Worm (Caenorhabditis elegans) whole organism, L4/young adult: ENCODE measurements around the gene Y43F8B.11.

Experiments used
- W03F9.2 ChIP-seq: fragments of 150-350 bp; optimal IDR thresholded peaks from 2 replicates; lab custom pipeline; 2014; ENCODE audit warnings: missing biosample characterization, missing genetic modification characterization
- dao-5 ChIP-seq: sonication (generic microtip); optimal IDR thresholded peaks from 2 replicates; lab custom pipeline; 2016; ENCODE audit warnings: missing genotype, missing genetic modification characterization, moderate library complexity, missing compliant biosample characterization
- him-1 ChIP-seq: sonication (generic microtip); optimal IDR thresholded peaks from 2 replicates; lab custom pipeline; 2016; ENCODE audit warnings: missing genotype, missing genetic modification reagents, missing genetic modification characterization, missing compliant biosample characterization

Y43F8B.11 gene

DNA sequence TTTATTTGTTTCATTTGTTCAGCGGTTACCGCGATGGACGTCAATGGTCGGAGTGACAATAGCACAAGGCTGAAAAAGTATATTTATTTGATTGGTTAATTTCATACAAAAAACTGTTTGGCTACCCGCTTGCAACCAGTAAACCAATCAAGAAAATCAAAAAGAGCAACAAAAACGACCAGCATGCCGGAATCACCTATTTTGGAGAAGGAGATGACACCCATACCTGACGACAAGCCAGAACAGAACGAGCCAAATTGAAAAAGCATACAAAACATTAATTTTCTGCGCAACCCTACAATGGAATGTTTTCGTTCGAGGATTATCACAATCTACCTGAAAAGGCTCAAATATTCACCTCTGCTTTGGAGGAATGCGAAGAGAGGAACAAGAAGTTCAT lies 20.0 kb downstream of the Y43F8B.11 start, which contains the start of gene Y43F8B.7:
Gene Y43F8B.7 (plus strand): TSS at position 301 of the 400 bp plus-strand sequence.
- TF ChIP-seq him-1: no peak
- TF ChIP-seq W03F9.2 (tag; lab: Kevin White, UChicago): no peak
- TF ChIP-seq dao-5 (tag; lab: Kevin White, UChicago): no peak

DNA sequence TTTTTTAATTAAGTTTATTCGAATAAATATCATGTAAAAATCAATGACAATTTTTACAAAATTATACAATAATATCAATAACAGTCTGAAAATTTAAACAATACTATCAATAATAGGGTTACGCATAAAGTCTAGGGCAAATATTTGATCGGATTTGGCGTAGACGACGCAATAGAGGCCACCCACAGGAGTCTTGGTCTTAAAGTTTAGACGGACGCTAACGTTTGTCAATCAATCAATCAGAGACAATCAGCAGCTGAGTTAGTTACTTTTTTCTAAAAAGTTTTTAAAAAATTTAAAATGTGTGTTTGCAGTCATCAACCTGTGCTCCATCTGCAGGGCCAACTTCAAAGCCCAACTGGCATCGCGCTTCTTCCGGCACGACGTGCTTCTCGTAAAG lies 20.8 kb downstream of the Y43F8B.11 start, which contains the start of gene Y43F8B.29:
Gene Y43F8B.29 (plus strand): TSS at position 301 of the 400 bp plus-strand sequence.
- TF ChIP-seq him-1 (no peak), W03F9.2 (tag; lab: Kevin White, UChicago) (no peak), dao-5 (tag; lab: Kevin White, UChicago) (no peak)

DNA sequence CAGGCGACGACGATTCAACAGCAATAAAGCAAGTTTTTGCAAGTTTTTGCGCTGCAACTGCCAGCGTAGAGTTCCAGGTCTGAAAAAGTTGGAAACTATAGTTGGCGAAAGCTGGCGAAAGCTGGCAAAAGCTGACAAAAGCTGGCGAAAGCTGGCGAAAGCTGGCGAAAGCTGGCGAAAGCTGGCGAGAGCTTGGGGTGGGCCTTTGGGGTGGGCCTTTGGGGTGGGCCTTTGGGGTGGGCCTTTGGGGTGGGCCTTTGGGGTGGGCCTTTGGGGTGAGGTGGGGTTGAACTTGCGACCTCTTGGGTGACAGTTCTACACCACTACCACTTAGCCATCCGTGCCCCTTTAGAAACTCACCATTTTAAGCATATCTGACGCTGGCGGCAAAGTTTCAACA lies 24.7 kb downstream of the Y43F8B.11 start:
- TF ChIP-seq him-1 (no peak), dao-5 (tag; lab: Kevin White, UChicago) (no peak), W03F9.2 (tag; lab: Kevin White, UChicago) (no peak)

DNA sequence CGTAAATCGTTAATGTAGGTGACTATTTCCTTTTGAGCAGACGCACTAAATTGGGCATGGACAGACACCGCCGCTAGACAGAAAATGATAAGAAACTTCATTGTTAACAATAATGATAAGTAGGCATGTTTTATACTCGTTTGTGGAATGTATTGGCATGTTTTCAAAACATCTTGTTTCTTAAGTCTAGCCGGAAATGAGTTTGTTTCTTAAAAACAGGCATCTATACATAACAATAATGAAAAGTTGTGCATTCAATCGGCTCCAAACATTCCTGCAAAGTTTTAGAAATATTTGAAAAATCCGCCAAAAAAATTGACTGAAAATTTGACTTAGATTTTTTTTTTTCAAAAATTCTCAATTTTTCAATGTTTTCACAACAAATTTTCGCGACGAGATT lies 25.1 kb downstream of the Y43F8B.11 start, which contains the start of gene scl-21:
Gene scl-21 (minus strand): TSS at position 101 of the 400 bp plus-strand sequence.
- no peak for TF ChIP-seq him-1
- TF ChIP-seq W03F9.2 (tag; lab: Kevin White, UChicago): no peak
- no peak for TF ChIP-seq dao-5 (tag; lab: Kevin White, UChicago)

DNA sequence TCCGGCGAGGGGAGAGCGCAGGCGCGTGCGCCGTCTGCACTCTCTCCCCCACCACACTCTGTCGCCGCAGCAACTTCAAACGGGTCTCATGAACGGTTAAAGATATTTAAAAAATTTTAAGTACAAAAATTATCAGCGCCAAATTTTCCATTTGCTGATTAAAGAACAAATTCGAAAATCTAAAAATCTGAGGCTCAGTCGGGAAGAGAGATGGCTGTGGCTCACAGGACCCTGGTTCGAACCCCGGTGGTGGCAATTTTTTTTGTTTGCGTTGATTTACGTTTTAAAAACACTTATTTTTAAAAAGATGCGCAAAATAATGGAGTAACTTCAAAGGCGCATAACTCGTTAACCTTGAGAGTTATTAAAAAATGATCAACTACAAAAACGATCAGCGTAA lies 26.6 kb downstream of the Y43F8B.11 start:
- TF ChIP-seq W03F9.2 (tag; lab: Kevin White, UChicago): no peak
- no peak for TF ChIP-seq him-1
- no peak for TF ChIP-seq dao-5 (tag; lab: Kevin White, UChicago)

DNA sequence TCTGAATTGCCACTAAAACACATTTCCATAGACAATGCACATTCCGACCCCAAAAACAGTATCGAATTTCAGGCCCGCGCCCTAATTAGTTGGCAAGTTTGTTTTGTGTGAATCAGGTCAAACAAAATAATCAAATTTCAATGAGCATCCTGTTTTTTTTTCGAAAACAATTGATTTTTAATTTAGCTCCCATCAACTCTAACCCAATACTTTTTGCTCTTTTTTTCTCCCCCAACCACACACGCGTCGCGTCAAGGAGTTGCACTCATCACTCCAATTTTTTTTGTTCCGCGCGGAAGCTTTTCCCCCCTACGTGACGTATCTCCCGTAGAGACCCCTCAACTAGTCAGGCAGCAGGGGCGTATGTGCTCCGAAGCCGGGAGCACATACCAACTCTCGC lies 30.9 kb downstream of the Y43F8B.11 start:
- TF ChIP-seq him-1: no peak
- TF ChIP-seq dao-5 (tag; lab: Kevin White, UChicago): no peak
- TF ChIP-seq W03F9.2 (tag; lab: Kevin White, UChicago): no peak

ce11 chrV:19502579-19503151 lies 32.2 kb downstream of the Y43F8B.11 start, which contains the start of gene Y43F8B.3:
Gene Y43F8B.3, plus strand, starts transcription at chrV:19503101.
- TF ChIP-seq W03F9.2 (tag; lab: Kevin White, UChicago): no peak
- no peak for TF ChIP-seq dao-5 (tag; lab: Kevin White, UChicago)

DNA sequence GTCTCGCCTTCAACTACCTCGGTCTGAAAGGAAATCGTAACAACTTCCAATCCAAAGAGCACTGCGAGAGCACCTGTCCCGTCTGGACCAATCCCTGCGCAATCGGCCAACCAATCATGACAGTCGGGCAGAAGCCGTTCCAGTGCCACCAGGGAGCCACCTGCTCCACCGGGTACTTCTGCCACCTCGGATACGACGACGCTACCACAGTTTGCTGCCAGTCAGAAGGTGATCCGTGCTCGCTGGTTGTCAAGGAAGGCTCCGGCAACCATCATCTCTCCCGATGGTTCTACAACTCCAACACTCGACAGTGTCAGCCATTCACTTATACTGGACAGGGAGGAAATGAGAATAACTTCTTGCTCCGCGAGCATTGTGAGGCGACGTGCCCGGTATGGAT lies 38.6 kb downstream of the Y43F8B.11 start:
- TF ChIP-seq W03F9.2 (tag; lab: Kevin White, UChicago) (no peak), him-1 (no peak), dao-5 (tag; lab: Kevin White, UChicago) (no peak)

DNA sequence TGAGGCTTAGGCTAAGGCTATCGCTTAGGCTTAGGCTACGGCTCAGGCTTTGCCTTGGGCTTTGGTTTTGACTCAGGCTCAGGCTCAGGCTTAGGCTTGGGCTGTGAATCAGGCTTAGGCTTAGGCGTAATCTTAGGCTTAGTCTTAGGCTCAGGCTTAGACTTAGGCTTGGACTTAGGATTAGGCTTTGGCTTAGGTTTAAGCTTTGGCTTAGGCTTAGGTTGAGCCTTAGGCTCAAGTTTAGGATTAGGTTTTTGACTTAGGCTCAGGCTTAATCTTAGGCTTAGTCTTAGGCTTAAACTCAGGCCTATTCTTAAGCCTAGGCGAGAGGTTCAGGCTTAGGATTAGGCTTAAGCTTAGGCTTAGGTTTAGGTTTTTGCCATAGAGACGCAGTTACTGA lies 39.9 kb downstream of the Y43F8B.11 start:
- TF ChIP-seq dao-5 (tag; lab: Kevin White, UChicago) (no peak), him-1 (no peak), W03F9.2 (tag; lab: Kevin White, UChicago) (no peak)

ce11 chrV:19510925-19511324 lies 40.4 kb downstream of the Y43F8B.11 start:
- TF ChIP-seq him-1: no peak
- no peak for TF ChIP-seq dao-5 (tag; lab: Kevin White, UChicago)
- TF ChIP-seq W03F9.2 (tag; lab: Kevin White, UChicago): no peak

DNA sequence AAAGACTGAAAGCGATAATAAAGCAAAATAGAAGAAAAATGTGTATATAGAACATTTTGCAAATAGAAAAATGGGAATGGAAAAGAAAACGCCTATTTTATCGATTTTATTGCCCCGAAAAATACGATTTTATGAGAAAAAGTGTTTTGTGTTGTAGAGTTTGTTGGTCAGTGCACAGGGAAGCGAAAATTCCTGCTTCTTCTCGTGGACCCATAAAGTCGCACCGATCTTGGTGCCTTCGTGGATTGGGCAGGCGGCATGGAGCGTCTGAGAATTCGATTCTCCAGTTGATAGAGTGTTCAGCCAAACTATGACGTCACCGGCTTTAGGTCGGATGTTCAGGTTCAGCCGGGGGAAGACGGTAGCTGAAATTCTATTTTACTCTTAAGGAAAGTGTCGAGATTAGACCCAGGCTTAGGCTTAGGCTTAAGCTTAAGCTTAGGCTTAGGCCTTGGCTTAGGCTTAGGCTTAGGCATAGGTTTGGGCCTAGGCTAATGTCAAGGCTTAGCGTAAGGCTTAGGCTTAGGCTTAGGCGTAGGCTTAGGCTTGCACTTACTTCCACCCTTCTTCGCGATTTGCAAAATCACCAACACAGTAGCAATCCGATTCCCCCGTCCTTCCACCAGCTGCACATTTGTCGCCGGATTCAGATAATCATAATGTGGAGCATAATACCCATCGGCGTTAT lies 41.9 kb downstream of the Y43F8B.11 start, which contains the start of gene Y43F8B.19:
Gene Y43F8B.19 (minus strand): TSS at position 51 of the 688 bp plus-strand sequence.
- TF ChIP-seq W03F9.2 (tag; lab: Kevin White, UChicago) (no peak), dao-5 (tag; lab: Kevin White, UChicago) (no peak), him-1 (no peak)

DNA sequence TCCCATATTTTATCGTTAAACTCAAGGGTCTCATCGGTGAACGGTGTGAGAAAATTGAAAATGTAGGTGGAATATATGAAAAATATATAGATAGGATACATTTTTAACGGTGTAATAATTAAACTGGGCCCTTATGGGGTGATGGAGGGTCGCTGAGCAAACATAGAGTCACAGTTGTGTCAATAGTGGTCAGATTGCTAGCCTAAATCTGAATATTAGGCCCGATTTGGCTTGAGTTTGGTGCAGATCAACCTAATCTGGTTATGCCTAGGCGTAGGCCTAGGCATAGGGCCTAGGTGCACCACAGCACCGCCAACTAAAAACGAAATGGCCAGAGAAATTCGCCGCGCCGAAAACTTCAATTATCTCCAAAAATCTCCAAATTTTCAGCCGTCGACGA lies 43.1 kb downstream of the Y43F8B.11 start, which contains the start of gene phy-4:
Gene phy-4 (minus strand): TSS at position 101 of the 400 bp plus-strand sequence.
- TF ChIP-seq dao-5 (tag; lab: Kevin White, UChicago) (no peak), W03F9.2 (tag; lab: Kevin White, UChicago) (no peak), him-1 (no peak)

ce11 chrV:19518468-19519168 lies 48.1 kb downstream of the Y43F8B.11 start:
- no peak for TF ChIP-seq W03F9.2 (tag; lab: Kevin White, UChicago)
- TF ChIP-seq dao-5 (tag; lab: Kevin White, UChicago): no peak
- TF ChIP-seq him-1: no peak

DNA sequence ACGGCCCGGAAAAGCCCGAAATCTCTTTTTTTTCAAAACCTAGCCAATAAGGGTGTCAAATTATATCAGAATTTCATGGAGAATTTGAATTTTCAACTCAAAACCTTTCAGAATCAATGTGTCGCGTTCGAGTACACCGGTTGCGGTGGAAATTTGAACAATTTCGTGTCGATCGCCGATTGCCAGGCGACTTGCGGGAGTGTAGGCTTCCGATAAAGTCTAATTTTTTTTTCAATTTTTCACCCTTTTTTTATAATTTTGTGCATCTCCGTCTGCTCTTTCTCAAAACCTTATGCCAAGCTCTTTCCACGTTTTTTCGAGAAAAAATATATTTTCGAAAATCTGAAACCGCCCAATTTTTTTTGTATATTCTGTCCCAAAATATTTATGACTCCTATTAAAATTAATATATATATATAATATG lies 49.0 kb downstream of the Y43F8B.11 start:
- TF ChIP-seq dao-5 (tag; lab: Kevin White, UChicago) (no peak), him-1 (no peak), W03F9.2 (tag; lab: Kevin White, UChicago) (no peak)
